Worm (Caenorhabditis elegans) whole organism, L4/young adult: Measurements from ENCODE around the gene F55G7.5.

Experiments
- W03F9.2 ChIP-seq: fragments of 150-350 bp; optimal IDR thresholded peaks from 2 replicates; lab custom pipeline; 2014; ENCODE audit warnings: missing biosample characterization, missing genetic modification characterization
- dao-5 ChIP-seq: sonication (generic microtip); optimal IDR thresholded peaks from 2 replicates; lab custom pipeline; 2016; ENCODE audit warnings: missing genotype, missing genetic modification characterization, moderate library complexity, missing compliant biosample characterization
- him-1 ChIP-seq: sonication (generic microtip); optimal IDR thresholded peaks from 2 replicates; lab custom pipeline; 2016; ENCODE audit warnings: missing genotype, missing genetic modification reagents, missing genetic modification characterization, missing compliant biosample characterization

DNA sequence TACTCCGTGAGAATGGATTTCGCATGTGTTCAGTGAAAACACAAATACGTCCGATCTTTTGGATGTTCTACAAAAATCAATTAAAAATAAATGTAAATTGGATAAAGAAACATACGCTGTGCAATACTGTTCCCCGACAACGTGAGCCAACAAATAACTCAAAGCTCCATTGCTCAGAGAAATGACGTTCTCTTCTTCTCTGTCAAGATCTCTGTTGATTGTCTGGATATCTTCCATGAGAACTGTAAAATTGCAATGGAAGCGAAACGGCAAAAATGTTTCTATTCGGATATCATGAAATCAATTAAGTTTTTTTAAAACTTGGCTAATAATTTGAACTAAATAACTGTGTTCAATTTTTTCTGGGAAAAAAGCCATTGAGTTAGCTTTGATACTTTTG is 42.0 kb downstream of the F55G7.5 start:
- TF ChIP-seq him-1 (tag; lab: Kevin White, UChicago): no peak
- no peak for TF ChIP-seq dao-5
- TF ChIP-seq W03F9.2: no peak
